Fruit fly (Drosophila melanogaster): Measurements from ENCODE around the gene Gr36b.

DNA sequence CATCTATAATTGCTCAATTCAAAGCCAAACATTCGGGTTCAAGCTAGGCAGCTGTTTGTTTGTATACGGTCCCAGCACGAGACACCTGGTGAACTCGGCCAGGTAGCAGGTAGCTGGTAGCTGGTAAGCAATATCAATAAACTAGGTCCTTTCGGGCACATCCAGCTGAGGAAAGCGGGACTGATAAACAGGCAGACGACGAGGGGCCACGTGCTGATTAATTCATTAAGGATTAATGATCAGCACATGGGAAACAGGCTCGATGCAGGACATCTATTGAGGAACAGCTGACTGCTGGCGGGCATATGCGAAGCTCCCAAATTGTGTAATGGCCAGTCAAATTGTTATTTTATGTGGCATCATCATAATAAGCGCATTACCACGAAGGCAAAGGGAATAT, 43.6 kb downstream of the Gr36b start:
- TF ChIP-seq CG1620 (GFP tag; optimal IDR thresholded peaks at IDR 0.05) = no peak
- no peak for TF ChIP-seq kay (GFP tag; ENCODE audit: borderline replicate concordance)
- no peak for TF ChIP-seq toe (GFP tag; optimal IDR thresholded peaks at IDR 0.05)
- TF ChIP-seq cnc (optimal IDR thresholded peaks at IDR 0.05) = no peak
- TF ChIP-seq Clk (GFP tag; optimal IDR thresholded peaks at IDR 0.05) = no peak
- TF ChIP-seq CG33017 (tag; optimal IDR thresholded peaks at IDR 0.05) = no peak
- TF ChIP-seq bab1 (GFP tag; optimal IDR thresholded peaks at IDR 0.05) = no peak
